Fruit fly (Drosophila melanogaster): ENCODE data around the gene RpS5a.

The RpS5a gene

DNA sequence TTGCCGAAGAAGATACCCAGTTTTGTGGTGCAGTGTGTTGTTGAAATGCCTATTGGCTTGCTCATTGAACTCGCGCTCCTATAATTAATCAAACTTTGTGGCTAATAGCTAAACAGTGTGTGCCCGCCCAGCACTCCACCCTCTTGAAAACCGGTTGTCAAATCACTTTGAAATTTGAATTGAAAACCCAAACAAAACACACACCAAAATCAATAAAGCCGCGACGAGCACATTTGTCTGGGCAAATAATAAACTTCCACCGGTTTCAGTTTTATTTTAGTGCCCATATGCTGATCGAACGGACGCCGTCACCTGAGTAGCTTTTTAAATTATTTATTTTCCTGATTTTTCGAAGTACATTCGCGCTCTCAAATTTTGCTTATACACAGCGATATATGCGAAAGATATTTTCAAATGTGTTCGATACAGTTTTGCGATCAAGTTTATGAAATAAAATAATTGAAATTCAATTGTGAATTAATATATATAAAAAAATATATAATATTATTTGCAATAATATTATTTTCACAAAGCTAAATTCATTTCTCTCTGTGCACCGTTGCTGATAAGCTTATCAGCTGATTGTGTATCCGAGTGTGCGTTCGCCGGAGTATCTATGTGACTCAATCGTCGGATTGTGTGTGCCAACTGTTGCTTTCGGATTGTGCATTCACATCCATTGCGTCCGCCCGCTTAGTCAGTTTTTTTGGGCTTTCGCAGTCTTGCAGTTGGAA, 18.2 kb downstream of the RpS5a start (continued):
- peak; percentile 35 for TF ChIP-seq onecut (GFP tag; IDR thresholded peaks at IDR 0.05)
- TF ChIP-seq tll (GFP tag; optimal IDR thresholded peaks at IDR 0.05) = no peak
- TF ChIP-seq luna (GFP tag; optimal IDR thresholded peaks at IDR 0.05) = no peak
- TF ChIP-seq CG7963 (GFP tag; IDR thresholded peaks at IDR 0.05; ENCODE audit: partially characterized antibody) = no peak
- TF ChIP-seq CG6765 (GFP tag; optimal IDR thresholded peaks at IDR 0.05) = peak; percentile 79
- peak; percentile 64; the same call in 1 of the 3 replicates for TF ChIP-seq Aef1 (GFP tag; IDR thresholded peaks at IDR 0.05)
- TF ChIP-seq CG10321 (GFP tag; IDR thresholded peaks at IDR 0.05) = no peak; the same call in 1 of the 2 replicates
- no peak for TF ChIP-seq Abd-B (GFP tag; optimal IDR thresholded peaks at IDR 0.05)
- peak; percentile 53; the same call in 1 of the 3 replicates for TF ChIP-seq Mrtf (GFP tag; IDR thresholded peaks at IDR 0.05)
- no peak for TF ChIP-seq CTCF (GFP tag; optimal IDR thresholded peaks at IDR 0.05)
- TF ChIP-seq CG4820 (GFP tag; optimal IDR thresholded peaks at IDR 0.05) = peak; percentile 50
- TF ChIP-seq sqz (GFP tag; optimal IDR thresholded peaks at IDR 0.05) = peak; percentile 68
- TF ChIP-seq TFAM (GFP tag; optimal IDR thresholded peaks at IDR 0.05) = no peak
- peak; percentile 84 for TF ChIP-seq CG6813 (GFP tag; optimal IDR thresholded peaks at IDR 0.05)
- TF ChIP-seq az2 (GFP tag; optimal IDR thresholded peaks at IDR 0.05) = peak; percentile 61
- no peak for TF ChIP-seq maf-S (GFP tag; optimal IDR thresholded peaks at IDR 0.05)
- peak; percentile 87 for TF ChIP-seq CoRest (tag; optimal IDR thresholded peaks at IDR 0.05)
- TF ChIP-seq CG13287 (GFP tag; IDR thresholded peaks at IDR 0.05; ENCODE audit: partially characterized antibody) = no peak
- TF ChIP-seq pb (GFP tag; optimal IDR thresholded peaks at IDR 0.05) = no peak
- peak; percentile 73 for TF ChIP-seq esg (GFP tag; conservative IDR thresholded peaks at IDR 0.05)
- peak; percentile 45 for TF ChIP-seq CG13123 (GFP tag; optimal IDR thresholded peaks at IDR 0.05)
- peak; percentile 21 for TF ChIP-seq Hsf (GFP tag; optimal IDR thresholded peaks at IDR 0.05)
- peak; percentile 48; the same call in 1 of the 2 replicates for TF ChIP-seq CG4404 (GFP tag; IDR thresholded peaks at IDR 0.05)
- peak; percentile 13 for TF ChIP-seq B-H2 (GFP tag; optimal IDR thresholded peaks at IDR 0.05)
- 0 out of 3 replicates have a peak, but pooled peaks have one; percentile 7 for TF ChIP-seq C15 (GFP tag; IDR thresholded peaks at IDR 0.05)
- TF ChIP-seq Ptx1 (GFP tag; IDR thresholded peaks at IDR 0.05) = peak; percentile 83
- no peak for TF ChIP-seq toy (GFP tag; IDR thresholded peaks at IDR 0.05)
- peak; percentile 35 for TF ChIP-seq CG2202 (tag; optimal IDR thresholded peaks at IDR 0.05)
- no peak for TF ChIP-seq CG31365 (tag; optimal IDR thresholded peaks at IDR 0.05)
- TF ChIP-seq CG8281 (tag; optimal IDR thresholded peaks at IDR 0.05) = peak; percentile 61
- TF ChIP-seq Fer1 (GFP tag; optimal IDR thresholded peaks at IDR 0.05) = peak; percentile 89
- TF ChIP-seq CG2120 (GFP tag; optimal IDR thresholded peaks at IDR 0.05) = peak; percentile 65
- no peak for TF ChIP-seq amos (GFP tag; IDR thresholded peaks at IDR 0.05; ENCODE audit: partially characterized antibody)
- peak; percentile 75 for TF ChIP-seq sisA (GFP tag; IDR thresholded peaks at IDR 0.05)
- TF ChIP-seq sna (GFP tag; IDR thresholded peaks at IDR 0.05; ENCODE audit: partially characterized antibody) = no peak
- TF ChIP-seq zf30C (GFP tag; optimal IDR thresholded peaks at IDR 0.05) = peak; percentile 79
- TF ChIP-seq CG1792 (GFP tag; optimal IDR thresholded peaks at IDR 0.05) = no peak
- peak; percentile 74 for TF ChIP-seq Awh (GFP tag; IDR thresholded peaks at IDR 0.05)
- TF ChIP-seq Nf-YA (GFP tag; IDR thresholded peaks at IDR 0.05) = peak; percentile 41; the same call in 1 of the 2 replicates
- TF ChIP-seq tgo (GFP tag; IDR thresholded peaks at IDR 0.05) = peak; percentile 77
- TF ChIP-seq Myb (GFP tag; optimal IDR thresholded peaks at IDR 0.05) = no peak
- peak; percentile 32 for TF ChIP-seq CG5245 (GFP tag; optimal IDR thresholded peaks at IDR 0.05)
- peak; percentile 60 for TF ChIP-seq CG4730 (GFP tag; IDR thresholded peaks at IDR 0.05)
- TF ChIP-seq Usf (GFP tag; optimal IDR thresholded peaks at IDR 0.05) = peak; percentile 41
- TF ChIP-seq Hr39 (optimal IDR thresholded peaks at IDR 0.05) = no peak
- TF ChIP-seq Atf6 (GFP tag; IDR thresholded peaks at IDR 0.05) = peak; percentile 70; the same call in 1 of the 2 replicates
- TF ChIP-seq CG10959 (GFP tag; IDR thresholded peaks at IDR 0.05) = peak; percentile 44
- peak; percentile 82 for TF ChIP-seq CG3281 (GFP tag; optimal IDR thresholded peaks at IDR 0.05)
- TF ChIP-seq hkb (optimal IDR thresholded peaks at IDR 0.05) = no peak
- peak; percentile 85 for TF ChIP-seq hkb (GFP tag; IDR thresholded peaks at IDR 0.05)
- peak; percentile 46 for TF ChIP-seq YL-1 (GFP tag; optimal IDR thresholded peaks at IDR 0.05)

Measured in whole organism, embryonic.